Fruit fly (Drosophila melanogaster): ENCODE measurements around the gene CG43362.

dm6 chr2L:18310489-18310888 is 19.2 kb upstream of the CG43362 start:
- TF ChIP-seq insv (optimal IDR thresholded peaks at IDR 0.05), result no peak
- no peak for TF ChIP-seq Myc (optimal IDR thresholded peaks at IDR 0.05)
- TF ChIP-seq h (optimal IDR thresholded peaks at IDR 0.05), result no peak
- no peak for TF ChIP-seq psq (optimal IDR thresholded peaks at IDR 0.05)
